Fruit fly (Drosophila melanogaster): ENCODE results near the gene CG5790.
A peak's percentile ranks its signal among the peaks of the same experiment; 100 is the strongest.

Gene CG5790

dm6 chr2L:18313922-18314712 lies 19.5 kb downstream of the CG5790 start:
- no peak for TF ChIP-seq Mio (GFP tag; optimal IDR thresholded peaks at IDR 0.05)
- TF ChIP-seq Sp1 (GFP tag; optimal IDR thresholded peaks at IDR 0.05) = no peak
- TF ChIP-seq OdsH (GFP tag; optimal IDR thresholded peaks at IDR 0.05) = no peak
- TF ChIP-seq dsf (GFP tag; optimal IDR thresholded peaks at IDR 0.05; ENCODE audit: borderline replicate concordance) = no peak
- TF ChIP-seq CrebA (GFP tag; optimal IDR thresholded peaks at IDR 0.05; ENCODE audit: borderline replicate concordance) = peak; percentile 56
- no peak for TF ChIP-seq dmrt93B (GFP tag; optimal IDR thresholded peaks at IDR 0.05)
- TF ChIP-seq sage (GFP tag; optimal IDR thresholded peaks at IDR 0.05) = peak; percentile 38
- TF ChIP-seq jim (GFP tag; optimal IDR thresholded peaks at IDR 0.05) = no peak
- no peak for TF ChIP-seq h (GFP tag; optimal IDR thresholded peaks at IDR 0.05)
- TF ChIP-seq HLH106 (tag; optimal IDR thresholded peaks at IDR 0.05) = no peak
- no peak for TF ChIP-seq Hr83 (GFP tag; optimal IDR thresholded peaks at IDR 0.05; ENCODE audit: poor library complexity, severe bottlenecking)
- TF ChIP-seq psq (GFP tag; optimal IDR thresholded peaks at IDR 0.05) = peak; percentile 73
- peak; percentile 16 for TF ChIP-seq brk (GFP tag; optimal IDR thresholded peaks at IDR 0.05)
- peak; percentile 4 for TF ChIP-seq Jra (GFP tag; optimal IDR thresholded peaks at IDR 0.05)

- TF ChIP-seq pan (optimal IDR thresholded peaks at IDR 0.05) (no peak), Myc (optimal IDR thresholded peaks at IDR 0.05) (no peak), Dfd (GFP tag; optimal IDR thresholded peaks at IDR 0.05) (no peak), Sp1 (GFP tag; optimal IDR thresholded peaks at IDR 0.05) (no peak), GATAd (GFP tag; optimal IDR thresholded peaks at IDR 0.05) (no peak), Hnf4 (GFP tag; optimal IDR thresholded peaks at IDR 0.05) (no peak), Abd-B (GFP tag; optimal IDR thresholded peaks at IDR 0.05) (no peak), lola (GFP tag; optimal IDR thresholded peaks at IDR 0.05) (no peak), Dif (GFP tag; optimal IDR thresholded peaks at IDR 0.05; ENCODE audit: partially characterized antibody) (no peak)
These were observed 20.8 kb downstream of the CG5790 start for dm6 chr2L:18315454-18315853.

dm6 chr2L:18319577-18320316 lies 25.1 kb downstream of the CG5790 start, which contains the start of gene Fas3:
Fas3 (plus strand) TSS chr2L:18320102.
- TF ChIP-seq OdsH (GFP tag; optimal IDR thresholded peaks at IDR 0.05) = peak; percentile 43
- TF ChIP-seq CG9705 (GFP tag; optimal IDR thresholded peaks at IDR 0.05) = no peak
- peak; percentile 58 for TF ChIP-seq CrebA (GFP tag; optimal IDR thresholded peaks at IDR 0.05; ENCODE audit: borderline replicate concordance)
- peak; percentile 12 for TF ChIP-seq HLH106 (tag; optimal IDR thresholded peaks at IDR 0.05)
- TF ChIP-seq Jra (GFP tag; optimal IDR thresholded peaks at IDR 0.05) = peak; percentile 7
- peak in 1 of 2 experiments; percentile 33 for TF ChIP-seq foxo (GFP tag; optimal IDR thresholded peaks at IDR 0.05)
- peak; percentile 20 for TF ChIP-seq sv (GFP tag; optimal IDR thresholded peaks at IDR 0.05)
- peak; percentile 33 for TF ChIP-seq fru (GFP tag; optimal IDR thresholded peaks at IDR 0.05)
- peak in 1 of 2 experiments; percentile 29 for TF ChIP-seq dl (GFP tag; optimal IDR thresholded peaks at IDR 0.05; ENCODE audit: insufficient read depth in 1 of 2, partially characterized antibody in 2 of 2)
- no peak for TF ChIP-seq Dfd (GFP tag; optimal IDR thresholded peaks at IDR 0.05)
- peak; percentile 21 for TF ChIP-seq Sp1 (GFP tag; optimal IDR thresholded peaks at IDR 0.05)
- peak; percentile 36 for TF ChIP-seq Hr83 (GFP tag; optimal IDR thresholded peaks at IDR 0.05; ENCODE audit: poor library complexity, severe bottlenecking)
- TF ChIP-seq usp (GFP tag; optimal IDR thresholded peaks at IDR 0.05) = no peak
- peak; percentile 26 for TF ChIP-seq h (GFP tag; optimal IDR thresholded peaks at IDR 0.05)
- no peak for TF ChIP-seq br (GFP tag; optimal IDR thresholded peaks at IDR 0.05)
- no peak for TF ChIP-seq N (GFP tag; optimal IDR thresholded peaks at IDR 0.05)
- peak; percentile 16 for TF ChIP-seq Dif (GFP tag; optimal IDR thresholded peaks at IDR 0.05; ENCODE audit: partially characterized antibody)
- TF ChIP-seq Myc (optimal IDR thresholded peaks at IDR 0.05) = no peak
- no peak for TF ChIP-seq CG32264 (GFP tag; optimal IDR thresholded peaks at IDR 0.05)
- TF ChIP-seq rgr (GFP tag; optimal IDR thresholded peaks at IDR 0.05) = peak; percentile 13
- peak; percentile 43 for TF ChIP-seq psq (GFP tag; optimal IDR thresholded peaks at IDR 0.05)

dm6 chr2L:18320933-18321332 lies 26.3 kb downstream of the CG5790 start:
- TF ChIP-seq jim (GFP tag; optimal IDR thresholded peaks at IDR 0.05) = no peak
- no peak for TF ChIP-seq rgr (GFP tag; optimal IDR thresholded peaks at IDR 0.05)
- TF ChIP-seq Dif (GFP tag; optimal IDR thresholded peaks at IDR 0.05; ENCODE audit: partially characterized antibody) = no peak
- no peak for TF ChIP-seq dl (GFP tag; optimal IDR thresholded peaks at IDR 0.05; ENCODE audit: insufficient read depth in 1 of 2, partially characterized antibody in 2 of 2)
- no peak for TF ChIP-seq ey (GFP tag; optimal IDR thresholded peaks at IDR 0.05)
- no peak for TF ChIP-seq Jra (GFP tag; optimal IDR thresholded peaks at IDR 0.05)
- no peak for TF ChIP-seq Hnf4 (GFP tag; optimal IDR thresholded peaks at IDR 0.05)
- no peak for TF ChIP-seq dsf (GFP tag; optimal IDR thresholded peaks at IDR 0.05; ENCODE audit: borderline replicate concordance)
- TF ChIP-seq Rel (GFP tag; optimal IDR thresholded peaks at IDR 0.05) = no peak
- TF ChIP-seq Rel (tag; optimal IDR thresholded peaks at IDR 0.05) = no peak
- no peak for TF ChIP-seq sv (GFP tag; optimal IDR thresholded peaks at IDR 0.05)
- no peak for TF ChIP-seq fru (GFP tag; optimal IDR thresholded peaks at IDR 0.05)
- TF ChIP-seq Dfd (GFP tag; optimal IDR thresholded peaks at IDR 0.05) = no peak
- TF ChIP-seq OdsH (GFP tag; optimal IDR thresholded peaks at IDR 0.05) = no peak
- TF ChIP-seq dmrt93B (GFP tag; optimal IDR thresholded peaks at IDR 0.05) = no peak
- no peak for TF ChIP-seq lola (GFP tag; optimal IDR thresholded peaks at IDR 0.05)
- no peak for TF ChIP-seq Hr78 (GFP tag; optimal IDR thresholded peaks at IDR 0.05)
- TF ChIP-seq Mio (GFP tag; optimal IDR thresholded peaks at IDR 0.05) = no peak
- TF ChIP-seq sage (GFP tag; optimal IDR thresholded peaks at IDR 0.05) = no peak

Data from whole organism, wandering third instar larva.